Worm (Caenorhabditis elegans) whole organism, L1 larva: ENCODE data around the gene tbc-20.

ENCODE experiments used
- alr-1 ChIP-seq: fragments of 200-800 bp; sonication (Bioruptor generic); optimal IDR thresholded peaks from 2 replicates; lab custom pipeline; 2018; ENCODE audit warnings: borderline replicate concordance, mild to moderate bottlenecking, missing genetic modification characterization, missing compliant biosample characterization
- aly-2 ChIP-seq: fragments of 150-350 bp; optimal IDR thresholded peaks from 2 replicates; lab custom pipeline; 2014; ENCODE audit warnings: missing biosample characterization, missing genetic modification characterization
- ceh-8 ChIP-seq: fragments of 200-800 bp; sonication (Bioruptor generic); optimal IDR thresholded peaks from 2 replicates; lab custom pipeline; 2018; ENCODE audit warnings: mild to moderate bottlenecking, missing genetic modification characterization, moderate library complexity, missing compliant biosample characterization
- egl-27 ChIP-seq, 2 experiments: fragments of 150-350 bp in 1 of 2; sonication (generic microtip); optimal IDR thresholded peaks; 3 replicates each; lab custom pipeline; 2017 to 2018; ENCODE audit warnings: missing biosample characterization in 2 of 2, missing genetic modification characterization in 2 of 2, missing genetic modification reagents in 2 of 2
- lin-13 ChIP-seq: fragments of 150-350 bp; optimal IDR thresholded peaks from 2 replicates; lab custom pipeline; 2014; ENCODE audit warnings: missing biosample characterization, missing genetic modification reagents, missing genetic modification characterization
- nhr-11 ChIP-seq: fragments of 150-350 bp; optimal IDR thresholded peaks from 2 replicates; lab custom pipeline; 2014; ENCODE audit warnings: missing biosample characterization, missing genetic modification characterization
- nhr-28 ChIP-seq: fragments of 150-350 bp; optimal IDR thresholded peaks from 2 replicates; lab custom pipeline; 2014; ENCODE audit warnings: missing biosample characterization, missing genetic modification characterization
- nhr-77 ChIP-seq: fragments of 150-350 bp; optimal IDR thresholded peaks from 2 replicates; lab custom pipeline; 2014; ENCODE audit warnings: missing biosample characterization, missing genetic modification characterization
- snpc-4 ChIP-seq: fragments of 150-350 bp; optimal IDR thresholded peaks from 2 replicates; lab custom pipeline; 2014; ENCODE audit warnings: missing biosample characterization, missing genetic modification characterization
- sptf-1 ChIP-seq: fragments of 150-350 bp; optimal IDR thresholded peaks from 2 replicates; lab custom pipeline; 2014; ENCODE audit warnings: missing biosample characterization, missing genetic modification characterization
- unc-30 ChIP-seq: sonication (generic microtip); optimal IDR thresholded peaks from 2 replicates; lab custom pipeline; 2017; ENCODE audit warnings: missing biosample characterization, missing genetic modification characterization

DNA sequence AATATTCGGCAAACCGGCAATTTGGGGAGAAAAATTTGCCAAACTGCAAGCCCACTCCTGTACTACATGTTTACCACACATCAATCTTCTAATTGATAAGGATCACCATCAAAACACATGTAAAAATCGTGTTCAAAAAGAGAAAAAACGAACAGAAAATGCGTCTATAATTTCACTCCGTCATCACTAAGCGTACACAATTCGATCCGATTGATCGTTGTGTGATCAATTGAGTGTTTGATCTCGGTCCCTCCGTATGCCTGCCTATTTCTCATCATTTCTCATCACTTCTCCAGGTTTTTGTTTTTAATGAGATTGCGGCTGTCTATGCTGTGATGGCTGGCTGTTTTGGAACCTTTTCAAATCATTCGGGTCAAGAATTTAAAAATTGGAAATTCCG is 27.1 kb downstream of the tbc-20 start:
- TF ChIP-seq snpc-4 (tag; lab: Kevin White, UChicago) = no peak
- no peak for TF ChIP-seq nhr-77
- no peak for TF ChIP-seq lin-13
- no peak for TF ChIP-seq nhr-11 (tag; lab: Kevin White, UChicago)
- no peak for TF ChIP-seq alr-1 (tag; lab: Kevin White, UChicago)
- TF ChIP-seq nhr-28 (tag; lab: Kevin White, UChicago) = no peak
- no peak for TF ChIP-seq aly-2 (tag; lab: Kevin White, UChicago)
- no peak for TF ChIP-seq ceh-8
- TF ChIP-seq sptf-1 = no peak
- TF ChIP-seq egl-27 (tag; optimal IDR thresholded peaks at IDR 0.05; lab: Kevin White, UChicago) = no peak
- no peak for TF ChIP-seq unc-30
